Fruit fly (Drosophila melanogaster) whole organism, prepupa: ENCODE data around the gene CG11779.

ENCODE experiments used
- Blimp-1 ChIP-seq: fragments of 200-800 bp; sonication (Bioruptor generic); optimal IDR thresholded peaks from 3 replicates; lab custom pipeline; 2017; ENCODE audit warnings: missing biosample characterization, missing genetic modification characterization, mild to moderate bottlenecking, moderate library complexity, missing genetic modification reagents
- CG10631 ChIP-seq: fragments of 200-800 bp; sonication (Bioruptor generic); optimal IDR thresholded peaks from 2 replicates; lab custom pipeline; 2016; ENCODE audit warnings: missing biosample characterization, missing genetic modification characterization
- CG10669 ChIP-seq: fragments of 200-800 bp; sonication (Bioruptor generic); optimal IDR thresholded peaks from 3 replicates; lab custom pipeline; 2018; ENCODE audit warnings: missing biosample characterization, mild to moderate bottlenecking, missing genetic modification characterization, moderate library complexity
- CG11294 ChIP-seq: fragments of 200-800 bp; sonication (Bioruptor generic); IDR thresholded peaks from 2 replicates; pipeline ENCODE4 v1.3.6; 2022; ENCODE audit warnings: missing biosample characterization, missing genetic modification characterization
- CG11762 ChIP-seq: fragments of 200-800 bp; sonication (Bioruptor generic); optimal IDR thresholded peaks from 3 replicates; lab custom pipeline; 2016; ENCODE audit warnings: missing biosample characterization, missing genetic modification characterization; ENCODE audit not compliant: insufficient read depth
- CG15336 ChIP-seq: fragments of 200-800 bp; sonication (Bioruptor generic); IDR thresholded peaks from 2 replicates; pipeline ENCODE4 v1.3.6; 2022; ENCODE audit warnings: missing biosample characterization, missing genetic modification characterization
- CG1621 ChIP-seq: fragments of 200-800 bp; sonication (Bioruptor generic); optimal IDR thresholded peaks from 3 replicates; lab custom pipeline; 2018; ENCODE audit warnings: missing biosample characterization, mild to moderate bottlenecking, missing genetic modification characterization
- CG16779 ChIP-seq: fragments of 200-800 bp; sonication (Bioruptor generic); optimal IDR thresholded peaks from 3 replicates; lab custom pipeline; 2017; ENCODE audit warnings: missing biosample characterization, mild to moderate bottlenecking, missing genetic modification characterization
- CG3032 ChIP-seq: fragments of 200-800 bp; optimal IDR thresholded peaks from 2 replicates; lab custom pipeline; 2019; ENCODE audit warnings: missing biosample characterization, mild to moderate bottlenecking, missing genetic modification characterization, moderate library complexity
- CG31627 ChIP-seq: fragments of 200-800 bp; sonication (Bioruptor generic); optimal IDR thresholded peaks from 3 replicates; lab custom pipeline; 2016; ENCODE audit warnings: missing biosample characterization, missing genetic modification characterization
- CG32006 ChIP-seq: fragments of 200-800 bp; sonication (Bioruptor generic); optimal IDR thresholded peaks from 3 replicates; lab custom pipeline; 2017; ENCODE audit warnings: missing biosample characterization, mild to moderate bottlenecking, missing genetic modification characterization
- CG3919 ChIP-seq: fragments of 200-800 bp; sonication (Bioruptor generic); optimal IDR thresholded peaks from 3 replicates; lab custom pipeline; 2016; ENCODE audit warnings: missing biosample characterization, missing genetic modification characterization
- CG4318 ChIP-seq: fragments of 200-800 bp; sonication (Bioruptor generic); optimal IDR thresholded peaks from 3 replicates; lab custom pipeline; 2017; ENCODE audit warnings: missing biosample characterization, mild to moderate bottlenecking, missing genetic modification characterization
- CG6163 ChIP-seq: fragments of 200-800 bp; sonication (Bioruptor generic); IDR thresholded peaks from 3 replicates; pipeline ENCODE4 v1.3.6; 2022; ENCODE audit warnings: missing biosample characterization, missing genetic modification characterization
- CG6276 ChIP-seq: fragments of 200-800 bp; sonication (Bioruptor generic); optimal IDR thresholded peaks from 2 replicates; lab custom pipeline; 2017; ENCODE audit warnings: missing biosample characterization, mild to moderate bottlenecking, missing genetic modification characterization
- CG6792 ChIP-seq: fragments of 200-800 bp; sonication (Bioruptor generic); optimal IDR thresholded peaks from 3 replicates; lab custom pipeline; 2016; ENCODE audit warnings: missing biosample characterization, missing genetic modification characterization
- CG6854 ChIP-seq: fragments of 200-800 bp; sonication (Bioruptor generic); optimal IDR thresholded peaks from 2 replicates; lab custom pipeline; 2017; ENCODE audit warnings: missing biosample characterization, mild to moderate bottlenecking, missing genetic modification characterization
- CG7368 ChIP-seq: fragments of 200-800 bp; sonication (Bioruptor generic); optimal IDR thresholded peaks from 3 replicates; lab custom pipeline; 2016; ENCODE audit warnings: missing biosample characterization, missing genetic modification characterization
- CG8319 ChIP-seq: fragments of 200-800 bp; sonication (Bioruptor generic); optimal IDR thresholded peaks from 3 replicates; lab custom pipeline; 2016; ENCODE audit warnings: missing biosample characterization, missing genetic modification characterization
- CG8632 ChIP-seq: fragments of 200-800 bp; sonication (Bioruptor generic); optimal IDR thresholded peaks from 3 replicates; lab custom pipeline; 2016; ENCODE audit warnings: missing biosample characterization, missing genetic modification characterization
- Eip75B ChIP-seq: fragments of 200-800 bp; sonication (Bioruptor generic); optimal IDR thresholded peaks from 3 replicates; lab custom pipeline; 2016; ENCODE audit warnings: missing biosample characterization, missing genetic modification characterization
- Ets21C ChIP-seq: fragments of 200-800 bp; sonication (Bioruptor generic); optimal IDR thresholded peaks from 3 replicates; lab custom pipeline; 2016; ENCODE audit warnings: missing biosample characterization, missing genetic modification characterization
- Gug ChIP-seq: fragments of 200-800 bp; sonication (Bioruptor generic); IDR thresholded peaks from 2 replicates; pipeline ENCODE4 v1.3.6; 2022; ENCODE audit warnings: missing biosample characterization, missing genetic modification characterization
- Hr38 ChIP-seq: sonication (Bioruptor generic); optimal IDR thresholded peaks from 2 replicates; lab custom pipeline; 2016; ENCODE audit warnings: missing biosample characterization, missing genetic modification characterization
- Hr4 ChIP-seq: fragments of 200-800 bp; sonication (Bioruptor generic); optimal IDR thresholded peaks from 3 replicates; lab custom pipeline; 2016; ENCODE audit warnings: missing biosample characterization, missing genetic modification characterization
- Lpt ChIP-seq: fragments of 200-800 bp; sonication (Bioruptor generic); optimal IDR thresholded peaks from 3 replicates; lab custom pipeline; 2016; ENCODE audit warnings: missing biosample characterization, missing genetic modification characterization
- Met ChIP-seq: fragments of 200-800 bp; sonication (Bioruptor generic); optimal IDR thresholded peaks from 3 replicates; lab custom pipeline; 2016; ENCODE audit warnings: missing biosample characterization, missing genetic modification characterization
- OdsH ChIP-seq: fragments of 200-800 bp; sonication (Bioruptor generic); optimal IDR thresholded peaks from 3 replicates; lab custom pipeline; 2016; ENCODE audit warnings: missing biosample characterization, missing genetic modification characterization
- Smox ChIP-seq: fragments of 200-800 bp; sonication (Bioruptor generic); optimal IDR thresholded peaks from 3 replicates; lab custom pipeline; 2016; ENCODE audit warnings: missing biosample characterization, missing genetic modification characterization
- Sox102F ChIP-seq: fragments of 200-800 bp; sonication (Bioruptor generic); optimal IDR thresholded peaks from 2 replicates; lab custom pipeline; 2016; ENCODE audit warnings: missing biosample characterization, mild to moderate bottlenecking, missing genetic modification characterization
- Sox14 ChIP-seq: fragments of 200-800 bp; sonication (Bioruptor generic); optimal IDR thresholded peaks from 3 replicates; lab custom pipeline; 2016; ENCODE audit warnings: missing biosample characterization, missing genetic modification characterization
- Sox15 ChIP-seq: fragments of 200-800 bp; sonication (Bioruptor generic); optimal IDR thresholded peaks from 3 replicates; lab custom pipeline; 2016; ENCODE audit warnings: missing biosample characterization, missing genetic modification characterization
- achi ChIP-seq: fragments of 200-800 bp; sonication (Bioruptor generic); optimal IDR thresholded peaks from 3 replicates; lab custom pipeline; 2016; ENCODE audit warnings: missing biosample characterization, missing genetic modification characterization
- acj6 ChIP-seq: fragments of 200-800 bp; sonication (Bioruptor generic); optimal IDR thresholded peaks from 3 replicates; lab custom pipeline; 2016; ENCODE audit warnings: missing biosample characterization, missing genetic modification characterization
- cyc ChIP-seq: fragments of 200-800 bp; sonication (Bioruptor generic); optimal IDR thresholded peaks from 3 replicates; lab custom pipeline; 2016; ENCODE audit warnings: missing biosample characterization, missing genetic modification characterization
- dac ChIP-seq: fragments of 200-800 bp; sonication (Bioruptor generic); optimal IDR thresholded peaks from 2 replicates; lab custom pipeline; 2017; ENCODE audit warnings: missing biosample characterization, mild to moderate bottlenecking, missing genetic modification characterization
- eg ChIP-seq: fragments of 200-800 bp; sonication (Bioruptor generic); IDR thresholded peaks from 3 replicates; pipeline ENCODE4 v1.3.6; 2022; ENCODE audit warnings: missing biosample characterization, missing genetic modification characterization
- esn ChIP-seq: fragments of 200-800 bp; sonication (Bioruptor generic); optimal IDR thresholded peaks from 2 replicates; lab custom pipeline; 2016; ENCODE audit warnings: missing biosample characterization, mild to moderate bottlenecking, missing genetic modification characterization, moderate library complexity
- fd59A ChIP-seq: fragments of 200-800 bp; sonication (Bioruptor generic); optimal IDR thresholded peaks from 2 replicates; lab custom pipeline; 2017; ENCODE audit warnings: missing biosample characterization, mild to moderate bottlenecking, missing genetic modification characterization, missing genetic modification reagents
- fd85E ChIP-seq: fragments of 200-800 bp; sonication (Bioruptor generic); optimal IDR thresholded peaks from 3 replicates; lab custom pipeline; 2016; ENCODE audit warnings: missing biosample characterization, missing genetic modification characterization
- fkh ChIP-seq: fragments of 200-800 bp; sonication (Bioruptor generic); optimal IDR thresholded peaks from 3 replicates; lab custom pipeline; 2017; ENCODE audit warnings: missing biosample characterization, mild to moderate bottlenecking, missing genetic modification characterization, moderate library complexity
- pdm3 ChIP-seq: fragments of 200-800 bp; sonication (Bioruptor generic); optimal IDR thresholded peaks from 3 replicates; lab custom pipeline; 2016; ENCODE audit warnings: missing biosample characterization, missing genetic modification characterization
- salr ChIP-seq, 2 experiments: fragments of 200-800 bp; sonication (Bioruptor generic); optimal IDR thresholded peaks; 3 replicates each; lab custom pipeline; 2016 to 2018; ENCODE audit warnings: missing biosample characterization in 2 of 2, missing genetic modification characterization in 2 of 2, mild to moderate bottlenecking in 1 of 2
- ss ChIP-seq, 2 experiments: fragments of 200-800 bp; sonication (Bioruptor generic); optimal IDR thresholded peaks; 2 replicates in 1 of 2; 3 replicates in 1 of 2; lab custom pipeline; 2017 to 2018; ENCODE audit warnings: mild to moderate bottlenecking in 2 of 2, missing biosample characterization in 2 of 2, missing genetic modification characterization in 2 of 2, moderate library complexity in 1 of 2
- svp ChIP-seq: fragments of 200-800 bp; sonication (Bioruptor generic); peaks from one replicate; lab custom pipeline; 2016; ENCODE audit warnings: missing biosample characterization, missing genetic modification characterization
- topi ChIP-seq: fragments of 200-800 bp; sonication (Bioruptor generic); optimal IDR thresholded peaks from 3 replicates; lab custom pipeline; 2016; ENCODE audit warnings: missing biosample characterization, missing genetic modification characterization
- vri ChIP-seq: fragments of 200-800 bp; sonication (Bioruptor generic); optimal IDR thresholded peaks from 3 replicates; lab custom pipeline; 2016; ENCODE audit warnings: missing biosample characterization, mild to moderate bottlenecking, missing genetic modification characterization

Gene CG11779

DNA sequence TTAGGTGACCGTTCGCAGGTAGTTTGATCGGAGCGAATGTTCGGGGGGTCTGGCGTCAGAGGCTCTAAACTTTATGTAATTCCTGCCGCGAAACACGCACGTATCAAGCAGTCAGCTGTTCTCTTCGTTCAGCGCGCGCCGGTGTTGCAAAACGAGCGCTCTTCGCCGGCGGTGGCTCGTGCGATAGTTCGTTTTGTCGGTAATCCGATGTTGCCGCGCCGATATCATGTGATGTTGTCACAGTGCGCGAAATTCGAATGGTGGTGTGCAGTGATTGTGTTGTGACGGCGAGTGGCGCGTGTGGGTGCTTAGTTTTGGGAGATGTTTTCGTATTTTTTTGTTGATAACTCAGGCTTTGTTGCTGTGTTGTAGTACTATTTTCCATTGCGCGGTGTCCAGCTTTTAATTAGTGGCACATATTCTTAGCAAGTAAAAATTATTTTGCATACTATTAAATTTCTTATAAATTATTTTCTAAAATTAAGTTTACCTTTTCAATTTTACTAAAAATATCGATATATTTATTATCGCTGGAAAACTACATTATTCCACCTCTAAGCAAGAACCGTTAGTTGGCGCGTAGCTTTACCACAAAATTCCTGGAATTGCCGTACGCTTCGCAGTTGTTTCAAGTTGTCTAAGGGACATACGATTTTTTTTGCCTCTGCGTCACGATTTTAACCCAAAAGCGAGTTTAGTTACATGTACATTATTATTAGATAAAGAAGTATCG lies 2.8 kb downstream of the CG11779 start, which contains the start of gene nanos (continued):
- TF ChIP-seq CG3032 (peak; percentile 52), esn (GFP tag; lab: Kevin White, UChicago) (peak; percentile 59), CG11294 (GFP tag; lab: Robert Waterston, UW) (no peak), CG4318 (GFP tag; lab: Kevin White, UChicago) (no peak), CG16779 (tag; lab: Kevin White, UChicago) (no peak), achi (GFP tag; lab: Kevin White, UChicago) (peak; percentile 12), fd85E (GFP tag; lab: Kevin White, UChicago) (no peak), acj6 (GFP tag; lab: Kevin White, UChicago) (peak; percentile 3), pdm3 (GFP tag; lab: Kevin White, UChicago) (peak; percentile 28), Sox102F (GFP tag; lab: Kevin White, UChicago) (no peak), Eip75B (peak; percentile 21), salr (GFP tag; optimal IDR thresholded peaks at IDR 0.05; lab: Kevin White, UChicago) (no peak), Blimp-1 (GFP tag; lab: Kevin White, UChicago) (no peak), Sox14 (peak; percentile 52), CG1621 (peak; percentile 18), CG11762 (GFP tag; lab: Kevin White, UChicago) (no peak), Smox (GFP tag; lab: Kevin White, UChicago) (peak; percentile 1), CG6276 (GFP tag; lab: Kevin White, UChicago) (no peak), CG8632 (GFP tag; lab: Kevin White, UChicago) (no peak), fd59A (no peak), topi (GFP tag; lab: Kevin White, UChicago) (peak; percentile 39), dac (GFP tag; lab: Kevin White, UChicago) (no peak), Lpt (no peak), CG10631 (GFP tag; lab: Kevin White, UChicago) (peak; percentile 56), OdsH (GFP tag; lab: Kevin White, UChicago) (peak; percentile 27), CG6163 (GFP tag; lab: Robert Waterston, UW) (peak; percentile 72; the same call in 2 of the 3 replicates)

DNA sequence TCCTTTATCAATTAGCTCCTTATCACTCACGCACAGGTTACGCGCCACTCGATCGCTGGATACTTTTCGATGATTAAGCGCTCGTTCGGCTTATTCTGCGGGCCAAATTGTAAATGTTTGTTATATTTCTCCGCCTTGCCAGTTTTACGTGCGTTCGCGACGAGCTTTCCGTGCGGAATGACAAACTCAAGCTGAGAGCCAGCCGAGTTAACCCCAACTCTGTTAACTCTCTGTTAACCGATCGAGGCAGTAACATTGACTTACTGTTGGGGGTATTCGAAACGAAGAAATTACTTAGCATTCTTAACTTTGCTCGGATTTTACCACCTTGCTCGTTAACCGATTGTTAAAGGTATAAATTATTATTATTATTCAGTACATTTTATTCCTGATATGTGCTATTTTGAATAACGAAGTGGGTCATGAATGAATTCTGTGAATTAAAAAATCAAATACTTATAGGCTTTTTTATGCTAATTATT lies 6.1 kb downstream of the CG11779 start, which contains the start of gene CG5835:
Gene CG5835 (minus strand): TSS at position 185 of the 482 bp plus-strand sequence.
- no peak for TF ChIP-seq salr (GFP tag; optimal IDR thresholded peaks at IDR 0.05; lab: Kevin White, UChicago)
- TF ChIP-seq CG10669 (GFP tag; lab: Kevin White, UChicago): no peak
- TF ChIP-seq CG32006 (GFP tag; lab: Kevin White, UChicago): no peak
- TF ChIP-seq CG31627: peak; percentile 9
- TF ChIP-seq Hr4 (GFP tag; lab: Kevin White, UChicago): peak; percentile 44
- TF ChIP-seq cyc (GFP tag; lab: Kevin White, UChicago): no peak
- TF ChIP-seq Met: peak; percentile 42
- TF ChIP-seq CG8632 (GFP tag; lab: Kevin White, UChicago): peak; percentile 24
- TF ChIP-seq CG6854 (GFP tag; lab: Kevin White, UChicago): peak; percentile 70
- no peak for TF ChIP-seq topi (GFP tag; lab: Kevin White, UChicago)
- peak; percentile 67 for TF ChIP-seq svp (GFP tag; lab: Kevin White, UChicago)
- peak; percentile 32 for TF ChIP-seq CG3919
- TF ChIP-seq pdm3 (GFP tag; lab: Kevin White, UChicago): peak; percentile 43
- no peak for TF ChIP-seq CG16779 (tag; lab: Kevin White, UChicago)
- no peak for TF ChIP-seq fkh
- TF ChIP-seq CG7368 (GFP tag; lab: Kevin White, UChicago): no peak
- TF ChIP-seq Gug (GFP tag; lab: Robert Waterston, UW): no peak
- TF ChIP-seq dac (GFP tag; lab: Kevin White, UChicago): no peak
- no peak for TF ChIP-seq CG6792 (GFP tag; lab: Kevin White, UChicago)
- TF ChIP-seq fd85E (GFP tag; lab: Kevin White, UChicago): no peak
- TF ChIP-seq vri (GFP tag; lab: Kevin White, UChicago): peak; percentile 65
- no peak for TF ChIP-seq Ets21C
- TF ChIP-seq Hr38 (GFP tag; lab: Kevin White, UChicago): no peak
- peak; percentile 13 for TF ChIP-seq achi (GFP tag; lab: Kevin White, UChicago)
- peak; percentile 44 for TF ChIP-seq Smox (GFP tag; lab: Kevin White, UChicago)
- no peak for TF ChIP-seq ss (GFP tag; optimal IDR thresholded peaks at IDR 0.05; lab: Kevin White, UChicago)
- TF ChIP-seq CG15336 (GFP tag; lab: Robert Waterston, UW): peak; percentile 53; the same call in 1 of the 2 replicates
- TF ChIP-seq Sox14: peak; percentile 7
- TF ChIP-seq esn (GFP tag; lab: Kevin White, UChicago): peak; percentile 60
- peak; percentile 36 for TF ChIP-seq CG10631 (GFP tag; lab: Kevin White, UChicago)
- TF ChIP-seq eg: 0 out of 3 replicates have a peak, but pooled peaks have one; percentile 34
- TF ChIP-seq CG8319 (GFP tag; lab: Kevin White, UChicago): no peak
- no peak for TF ChIP-seq Sox15 (GFP tag; lab: Kevin White, UChicago)
